Worm (Caenorhabditis elegans): ENCODE data around the gene T08D10.3.

DNA sequence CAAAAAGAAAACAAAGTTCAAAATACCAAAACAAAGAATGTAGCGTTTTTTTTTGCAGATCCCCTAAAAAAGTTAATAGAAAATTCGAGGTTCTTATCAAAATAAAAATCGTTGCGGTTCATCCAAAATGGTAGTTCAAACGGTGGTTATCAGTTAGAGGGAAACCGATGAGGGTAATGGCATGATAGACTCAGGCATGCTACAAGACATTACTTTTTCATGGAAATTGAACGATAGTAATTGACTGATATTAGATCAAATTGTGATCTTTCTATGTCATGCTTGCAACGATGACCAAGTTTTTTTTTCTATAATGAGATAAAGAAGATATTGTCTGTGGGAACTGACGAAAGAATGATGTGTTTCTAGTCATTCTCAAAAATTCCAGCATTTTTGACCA, 9.3 kb downstream of the T08D10.3 start:
- no peak for TF ChIP-seq med-1 (GFP tag; optimal IDR thresholded peaks at IDR 0.05; ENCODE audit: insufficient read depth)
- TF ChIP-seq tab-1 (GFP tag; IDR thresholded peaks at IDR 0.05) = no peak
- TF ChIP-seq cog-1 (tag; optimal IDR thresholded peaks at IDR 0.05) = no peak
- TF ChIP-seq T22C8.4 (GFP tag; IDR thresholded peaks at IDR 0.05) = no peak
- TF ChIP-seq flt-1 (GFP tag; IDR thresholded peaks at IDR 0.05) = no peak
- no peak for TF ChIP-seq klf-2 (GFP tag; conservative IDR thresholded peaks at IDR 0.05)
- no peak for TF ChIP-seq ref-1 (GFP tag; conservative IDR thresholded peaks at IDR 0.05)
